Fruit fly (Drosophila melanogaster) whole organism: ENCODE measurements around the gene Nepl13.

Experiments used
- CG8478 ChIP-seq: fragments of >200 bp; optimal IDR thresholded peaks from 2 replicates; lab custom pipeline; 2018; ENCODE audit warnings: inconsistent platforms
- Dll ChIP-seq: fragments of >200 bp; optimal IDR thresholded peaks from 2 replicates; lab custom pipeline; 2017
- EcR ChIP-seq, 2 experiments: fragments of >200 bp; optimal IDR thresholded peaks; 2 replicates each; lab custom pipeline; 2017; ENCODE audit warnings: missing biosample characterization in 2 of 2, missing genetic modification characterization in 2 of 2, missing genetic modification reagents in 2 of 2
- pan ChIP-seq: fragments of >200 bp; optimal IDR thresholded peaks from 2 replicates; lab custom pipeline; 2017
- psq ChIP-seq: fragments of >200 bp; optimal IDR thresholded peaks from 2 replicates; lab custom pipeline; 2017
- usp ChIP-seq: fragments of >200 bp; optimal IDR thresholded peaks from 2 replicates; lab custom pipeline; 2017; ENCODE audit warnings: missing biosample characterization, missing genetic modification characterization, mixed read lengths

Nepl13 gene

DNA sequence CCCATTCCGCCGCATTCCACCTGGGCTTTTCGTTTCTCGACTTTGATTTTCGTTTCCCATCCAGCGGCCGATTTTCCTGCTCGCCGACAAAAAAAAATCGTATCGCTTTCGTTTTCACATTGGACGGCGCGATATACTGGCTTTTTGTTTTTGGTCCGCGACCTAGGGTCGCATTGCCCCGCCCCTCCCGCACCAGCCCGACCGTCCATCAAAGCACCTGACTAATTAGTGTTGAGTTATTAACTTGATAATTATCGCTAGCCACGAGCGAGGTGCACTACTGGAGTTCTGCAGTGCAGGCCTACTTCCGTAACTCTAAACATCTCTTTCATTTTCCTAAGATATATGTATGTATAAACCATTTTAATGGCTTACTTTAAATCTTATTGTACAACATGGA lies 9.2 kb downstream of the Nepl13 start:
- TF ChIP-seq psq (lab: Kevin White, UChicago): no peak
- no peak for TF ChIP-seq CG8478 (lab: Kevin White, UChicago)
- no peak for TF ChIP-seq usp (GFP tag; lab: Kevin White, UChicago)
- TF ChIP-seq Dll: no peak
- TF ChIP-seq EcR (GFP tag; optimal IDR thresholded peaks at IDR 0.05; lab: Kevin White, UChicago): no peak
- TF ChIP-seq pan: no peak

- TF ChIP-seq usp (GFP tag; lab: Kevin White, UChicago) (no peak), Dll (no peak), psq (lab: Kevin White, UChicago) (no peak), pan (no peak), EcR (GFP tag; optimal IDR thresholded peaks at IDR 0.05; lab: Kevin White, UChicago) (no peak), CG8478 (lab: Kevin White, UChicago) (no peak)
Measured at dm6 chr3R:22751111-22751510, 9.8 kb downstream of the Nepl13 start.

DNA sequence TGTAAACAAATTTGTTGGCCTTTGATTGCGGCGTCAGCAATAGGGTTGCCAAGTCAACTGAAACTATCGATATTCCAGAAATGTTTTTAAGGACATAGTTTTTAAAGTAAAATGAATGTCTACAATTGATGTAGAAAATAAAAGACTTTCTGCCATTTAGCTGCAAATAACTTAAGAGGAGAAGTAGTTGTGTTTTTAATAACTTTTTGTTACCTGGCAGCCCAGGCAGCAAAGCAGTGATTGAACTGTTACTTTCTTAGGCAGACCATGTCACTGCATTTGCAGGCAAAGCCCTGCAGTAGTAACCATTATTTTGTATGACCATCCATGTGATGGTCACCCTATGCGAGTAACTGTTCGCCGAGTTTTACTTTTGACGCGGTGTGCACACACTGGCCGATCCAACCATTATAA lies 10.3 kb downstream of the Nepl13 start, which contains the start of the genes rumi, CG7029 and Usp12-46:
Gene rumi (minus strand): TSS at position 64 of the 414 bp plus-strand sequence.
Gene CG7029 (plus strand): TSS at position 368 of the 414 bp plus-strand sequence.
Gene Usp12-46 (plus strand): TSS at position 368 of the 414 bp plus-strand sequence.
- TF ChIP-seq psq (lab: Kevin White, UChicago) (no peak), Dll (no peak), CG8478 (lab: Kevin White, UChicago) (no peak), EcR (GFP tag; optimal IDR thresholded peaks at IDR 0.05; lab: Kevin White, UChicago) (no peak), pan (no peak), usp (GFP tag; lab: Kevin White, UChicago) (no peak)

DNA sequence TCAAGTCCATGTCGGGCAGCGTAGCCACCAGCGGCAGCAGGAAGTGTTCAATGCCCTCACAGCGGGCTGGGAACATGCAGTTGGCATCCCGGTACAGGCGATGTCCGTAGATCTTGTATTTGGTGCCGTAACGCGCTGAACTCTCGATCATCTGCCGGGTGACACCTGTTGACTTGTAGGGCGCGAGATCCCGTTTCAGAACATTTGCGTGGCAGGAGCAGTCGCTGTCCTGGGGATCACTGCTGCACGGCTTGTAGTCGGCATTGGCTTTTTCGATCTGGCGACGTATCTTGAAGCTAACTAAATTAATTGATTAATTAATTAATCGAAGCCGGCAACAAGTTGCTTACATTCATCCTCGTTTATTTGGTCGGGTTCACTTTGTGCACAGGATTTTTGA lies 10.8 kb downstream of the Nepl13 start:
- TF ChIP-seq Dll (no peak), CG8478 (lab: Kevin White, UChicago) (no peak), usp (GFP tag; lab: Kevin White, UChicago) (no peak), psq (lab: Kevin White, UChicago) (no peak), EcR (GFP tag; optimal IDR thresholded peaks at IDR 0.05; lab: Kevin White, UChicago) (no peak)

DNA sequence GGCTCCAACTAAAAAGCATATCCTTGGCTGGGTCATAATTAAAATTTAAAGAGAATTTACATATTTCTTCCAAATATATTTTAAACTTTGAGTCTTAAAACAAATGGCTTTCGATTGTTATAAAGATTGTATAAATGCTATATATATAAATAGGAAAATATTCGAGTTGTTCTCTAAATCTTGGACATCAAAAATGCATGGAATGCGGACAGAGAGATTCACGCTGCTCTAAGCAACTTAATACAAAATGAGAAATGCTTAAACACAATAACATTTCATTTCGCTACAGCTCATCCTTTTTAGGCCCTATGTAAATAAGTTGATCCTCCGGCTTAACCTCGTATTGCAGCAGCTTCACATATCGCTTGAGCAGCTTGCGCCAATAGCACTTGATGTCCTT lies 11.9 kb downstream of the Nepl13 start, which contains the start of gene CG31139:
Gene CG31139 (minus strand): TSS at position 101 of the 400 bp plus-strand sequence.
- TF ChIP-seq pan: no peak
- no peak for TF ChIP-seq EcR (GFP tag; optimal IDR thresholded peaks at IDR 0.05; lab: Kevin White, UChicago)
- no peak for TF ChIP-seq psq (lab: Kevin White, UChicago)
- TF ChIP-seq CG8478 (lab: Kevin White, UChicago): no peak
- no peak for TF ChIP-seq usp (GFP tag; lab: Kevin White, UChicago)
- TF ChIP-seq Dll: no peak

DNA sequence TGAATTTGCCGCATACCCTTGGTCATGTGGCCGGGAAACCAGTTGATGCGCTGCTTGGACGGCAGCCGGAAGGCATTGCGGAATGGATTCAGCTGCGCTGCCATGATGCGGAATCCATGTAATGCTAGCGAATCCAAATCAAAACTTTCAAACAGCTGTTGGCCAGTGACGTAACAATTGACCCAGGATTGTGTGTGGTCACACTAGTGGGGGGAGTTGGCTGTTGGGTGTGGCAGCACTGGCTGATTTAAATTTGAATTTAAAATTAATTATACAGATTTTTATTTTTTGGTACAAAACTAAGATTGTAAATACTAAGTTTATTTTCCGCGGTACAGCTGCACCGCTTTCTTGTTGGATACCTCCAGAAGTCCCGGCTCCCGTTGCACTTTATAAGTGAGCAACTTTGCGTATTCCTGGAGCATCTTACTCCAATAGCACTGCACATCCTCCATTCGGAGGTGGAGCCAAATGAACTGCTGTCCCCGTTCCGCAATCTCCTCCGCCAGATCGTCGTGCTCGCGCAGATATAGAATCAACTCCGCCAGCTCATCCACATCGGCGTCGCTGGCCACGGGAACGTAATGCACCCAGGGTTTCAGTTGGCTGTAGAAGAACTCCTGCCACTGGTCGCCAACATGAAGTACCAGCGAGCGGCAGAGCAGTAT lies 13.3 kb downstream of the Nepl13 start, which contains the start of gene CG17141:
Gene CG17141 (minus strand): TSS at position 177 of the 668 bp plus-strand sequence.
- TF ChIP-seq pan (no peak), EcR (GFP tag; optimal IDR thresholded peaks at IDR 0.05; lab: Kevin White, UChicago) (no peak), usp (GFP tag; lab: Kevin White, UChicago) (no peak), Dll (no peak), CG8478 (lab: Kevin White, UChicago) (no peak), psq (lab: Kevin White, UChicago) (no peak)

DNA sequence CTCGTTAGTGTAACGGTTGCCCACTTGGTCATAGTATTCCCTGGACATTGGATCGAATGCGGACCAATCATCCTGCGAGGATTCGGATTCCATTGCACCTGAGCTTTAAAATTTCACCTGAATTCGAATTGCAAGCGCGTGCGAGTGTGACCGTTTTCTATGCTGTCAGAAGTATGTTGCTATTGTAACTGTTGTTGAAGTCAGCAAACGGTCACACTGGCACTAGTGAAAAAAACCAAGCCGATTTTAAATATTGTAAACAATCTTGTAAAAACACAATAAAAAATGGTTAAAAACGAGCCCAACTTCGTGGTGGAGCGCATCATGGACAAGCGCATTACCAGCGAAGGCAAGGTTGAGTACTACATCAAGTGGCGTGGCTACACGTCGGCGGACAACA lies 15.4 kb downstream of the Nepl13 start, which contains the start of the genes vret and HP1c:
Gene vret (minus strand): TSS at position 150 of the 400 bp plus-strand sequence.
Gene HP1c (plus strand): TSS at position 189 of the 400 bp plus-strand sequence.
- TF ChIP-seq Dll: no peak
- no peak for TF ChIP-seq psq (lab: Kevin White, UChicago)
- TF ChIP-seq EcR (GFP tag; optimal IDR thresholded peaks at IDR 0.05; lab: Kevin White, UChicago): no peak

- TF ChIP-seq Dll: no peak
- TF ChIP-seq EcR (GFP tag; optimal IDR thresholded peaks at IDR 0.05; lab: Kevin White, UChicago): no peak
- no peak for TF ChIP-seq psq (lab: Kevin White, UChicago)
- no peak for TF ChIP-seq usp (GFP tag; lab: Kevin White, UChicago)
- no peak for TF ChIP-seq pan
- no peak for TF ChIP-seq CG8478 (lab: Kevin White, UChicago)
Measured at dm6 chr3R:22740930-22741329, 19.9 kb downstream of the Nepl13 start, which contains the start of the genes Dcr-1 and CG6985. Gene Dcr-1 (minus strand): TSS chr3R:22741091. Gene CG6985 (plus strand): TSS chr3R:22741150.

DNA sequence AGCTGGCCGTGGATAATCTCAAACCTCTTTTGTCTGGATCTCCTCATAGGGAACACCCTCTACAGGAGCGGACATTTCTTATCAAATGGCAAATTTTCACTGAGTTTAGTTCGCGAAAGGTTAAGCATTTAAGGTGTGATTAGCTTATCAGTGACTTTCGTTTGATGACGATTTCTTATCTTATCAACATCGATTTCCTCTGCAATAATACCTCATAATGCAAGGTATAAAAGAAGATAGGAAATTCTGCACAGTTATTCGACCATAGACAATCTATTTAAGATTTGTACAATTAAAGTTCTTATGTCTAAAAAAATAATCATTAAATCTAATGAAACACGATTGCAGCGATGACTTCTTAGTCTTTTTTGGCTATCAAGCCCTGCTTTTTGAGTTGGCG lies 27.1 kb downstream of the Nepl13 start, which contains the start of gene Takl2:
Gene Takl2 (minus strand): TSS at position 101 of the 400 bp plus-strand sequence.
- TF ChIP-seq usp (GFP tag; lab: Kevin White, UChicago): no peak

DNA sequence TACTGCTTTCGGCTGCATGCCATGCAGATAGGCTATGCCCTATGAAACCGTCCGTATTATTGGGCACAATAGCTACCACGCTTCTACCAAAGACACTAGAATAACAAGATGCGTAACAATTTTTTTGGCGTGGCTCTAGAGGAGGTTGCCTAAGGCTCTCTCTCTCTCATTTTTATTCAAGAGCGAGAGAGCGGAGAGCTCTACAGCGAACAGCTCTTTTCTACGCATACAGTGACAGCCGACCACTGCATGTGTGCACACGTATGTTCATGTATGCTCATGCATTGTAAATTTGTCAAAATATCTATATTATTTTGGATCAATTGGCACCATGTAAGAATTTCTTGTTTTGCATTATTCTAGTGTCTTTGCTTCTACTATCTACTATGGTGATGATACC lies 27.9 kb downstream of the Nepl13 start:
- TF ChIP-seq EcR (GFP tag; optimal IDR thresholded peaks at IDR 0.05; lab: Kevin White, UChicago) (no peak), Dll (no peak), psq (lab: Kevin White, UChicago) (no peak), pan (no peak), CG8478 (lab: Kevin White, UChicago) (no peak), usp (GFP tag; lab: Kevin White, UChicago) (no peak)

dm6 chr3R:22727857-22728256 lies 33.0 kb downstream of the Nepl13 start:
- TF ChIP-seq psq (lab: Kevin White, UChicago) (no peak), pan (no peak), CG8478 (lab: Kevin White, UChicago) (no peak), usp (GFP tag; lab: Kevin White, UChicago) (no peak)

dm6 chr3R:22727456-22727833 lies 33.4 kb downstream of the Nepl13 start:
- no peak for TF ChIP-seq EcR (GFP tag; optimal IDR thresholded peaks at IDR 0.05; lab: Kevin White, UChicago)
- TF ChIP-seq CG8478 (lab: Kevin White, UChicago): no peak
- no peak for TF ChIP-seq usp (GFP tag; lab: Kevin White, UChicago)
- no peak for TF ChIP-seq pan
- TF ChIP-seq psq (lab: Kevin White, UChicago): no peak
- no peak for TF ChIP-seq Dll
